Fruit fly (Drosophila melanogaster): ENCODE measurements around the gene CG13455.

- peak; percentile 61 for TF ChIP-seq Hr4 (GFP tag; optimal IDR thresholded peaks at IDR 0.05)
- no peak for TF ChIP-seq dsx (GFP tag; optimal IDR thresholded peaks at IDR 0.05; ENCODE audit: poor library complexity, severe bottlenecking)
- TF ChIP-seq OdsH (GFP tag; optimal IDR thresholded peaks at IDR 0.05), result peak; percentile 33
- no peak for TF ChIP-seq Eip93F (GFP tag; optimal IDR thresholded peaks at IDR 0.05)
- no peak for TF ChIP-seq CG8119 (GFP tag; IDR thresholded peaks at IDR 0.05)
- TF ChIP-seq Met (GFP tag; optimal IDR thresholded peaks at IDR 0.05), result peak; percentile 65
- TF ChIP-seq Hr39 (GFP tag; optimal IDR thresholded peaks at IDR 0.05), result peak; percentile 68
- peak; percentile 74 for TF ChIP-seq CG32006 (GFP tag; optimal IDR thresholded peaks at IDR 0.05)
Observed at dm6 chr3L:15544455-15545415, 48.4 kb downstream of the CG13455 start.

Data from whole organism, prepupa.